Fruit fly (Drosophila melanogaster): ENCODE measurements around the gene CG6026.

Gene CG6026

DNA sequence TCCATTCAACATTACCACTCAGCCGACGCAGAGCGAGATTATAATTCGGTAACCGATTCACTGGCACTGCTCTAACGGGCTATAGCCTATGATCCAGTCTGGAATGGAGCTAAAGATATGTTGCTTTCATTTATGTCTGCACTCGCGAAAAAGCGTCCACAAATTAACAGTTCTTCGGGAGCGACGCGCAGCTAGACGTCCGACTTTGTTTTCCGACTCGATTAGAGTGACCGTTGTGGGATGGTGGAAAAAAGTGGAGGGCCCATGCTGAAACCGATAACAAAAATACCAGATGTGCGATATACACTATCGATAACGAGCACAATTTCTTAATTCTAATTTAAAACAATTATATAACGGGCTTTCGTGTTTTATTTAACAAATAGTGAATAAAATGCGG is 60.7 kb downstream of the CG6026 start, which contains the start of gene cdi (continued):
- no peak for TF ChIP-seq org-1 (GFP tag; optimal IDR thresholded peaks at IDR 0.05)
- TF ChIP-seq CG31365 (tag; optimal IDR thresholded peaks at IDR 0.05), result peak; percentile 3
- peak; percentile 21 for TF ChIP-seq MBD-R2 (GFP tag; IDR thresholded peaks at IDR 0.05)
- TF ChIP-seq rib (GFP tag; IDR thresholded peaks at IDR 0.05), result peak; percentile 28; the same call in 1 of the 2 replicates
- no peak for TF ChIP-seq pita (GFP tag; optimal IDR thresholded peaks at IDR 0.05)
- TF ChIP-seq wdn (GFP tag; IDR thresholded peaks at IDR 0.05), result no peak
- TF ChIP-seq Vsx1 (GFP tag; optimal IDR thresholded peaks at IDR 0.05), result no peak
- TF ChIP-seq ap (GFP tag; IDR thresholded peaks at IDR 0.05), result no peak
- no peak for TF ChIP-seq CG10147 (GFP tag; optimal IDR thresholded peaks at IDR 0.05)
- no peak for TF ChIP-seq gsb (GFP tag; IDR thresholded peaks at IDR 0.05)
- no peak for TF ChIP-seq CG30403 (GFP tag; optimal IDR thresholded peaks at IDR 0.05)
- no peak for TF ChIP-seq yki (optimal IDR thresholded peaks at IDR 0.05)
- TF ChIP-seq CG15479 (GFP tag; optimal IDR thresholded peaks at IDR 0.05), result no peak
- peak; percentile 51; the same call in 2 of the 3 replicates for TF ChIP-seq zen2 (GFP tag; IDR thresholded peaks at IDR 0.05; ENCODE audit: partially characterized antibody)
- peak; percentile 82 for TF ChIP-seq Bgb (GFP tag; IDR thresholded peaks at IDR 0.05; ENCODE audit: partially characterized antibody)
- TF ChIP-seq CG14050 (GFP tag; IDR thresholded peaks at IDR 0.05), result 0 out of 3 replicates have a peak, but pooled peaks have one; percentile 24
- no peak for TF ChIP-seq CG30020 (tag; optimal IDR thresholded peaks at IDR 0.05)
- peak; percentile 92 for TF ChIP-seq Med (GFP tag)
- no peak for TF ChIP-seq Abd-B (GFP tag; optimal IDR thresholded peaks at IDR 0.05)
- TF ChIP-seq CG33557 (GFP tag; optimal IDR thresholded peaks at IDR 0.05), result no peak
- TF ChIP-seq vvl (GFP tag; IDR thresholded peaks at IDR 0.05), result peak; percentile 60
- peak; percentile 81 for TF ChIP-seq BEAF-32 (GFP tag; optimal IDR thresholded peaks at IDR 0.05)
- TF ChIP-seq CG17802 (tag; optimal IDR thresholded peaks at IDR 0.05), result no peak
- TF ChIP-seq CG34376 (GFP tag; optimal IDR thresholded peaks at IDR 0.05), result peak; percentile 13
- no peak for TF ChIP-seq CG7271 (tag; optimal IDR thresholded peaks at IDR 0.05)
- TF ChIP-seq gce (GFP tag; IDR thresholded peaks at IDR 0.05), result no peak
- no peak for TF ChIP-seq CG7357 (GFP tag; IDR thresholded peaks at IDR 0.05)
- no peak for TF ChIP-seq eyg (GFP tag; optimal IDR thresholded peaks at IDR 0.05)
- TF ChIP-seq tup (GFP tag; optimal IDR thresholded peaks at IDR 0.05), result no peak
- peak; percentile 48; the same call in 1 of the 2 replicates for TF ChIP-seq CG2129 (GFP tag; IDR thresholded peaks at IDR 0.05; ENCODE audit: partially characterized antibody)
- no peak for TF ChIP-seq CG8089 (GFP tag; optimal IDR thresholded peaks at IDR 0.05)
- TF ChIP-seq HLH54F (GFP tag; optimal IDR thresholded peaks at IDR 0.05), result no peak
- peak; percentile 7 for TF ChIP-seq Sin3A (optimal IDR thresholded peaks at IDR 0.05)
- peak; percentile 57; the same call in 1 of the 2 replicates for TF ChIP-seq hbn (GFP tag; IDR thresholded peaks at IDR 0.05; ENCODE audit: partially characterized antibody)
- no peak for TF ChIP-seq CG2678 (tag; optimal IDR thresholded peaks at IDR 0.05)
- TF ChIP-seq pnt (GFP tag; optimal IDR thresholded peaks at IDR 0.05), result no peak
- no peak for TF ChIP-seq tio (GFP tag; optimal IDR thresholded peaks at IDR 0.05)
- peak; percentile 26; the same call in 1 of the 2 replicates for TF ChIP-seq E2f2 (GFP tag; IDR thresholded peaks at IDR 0.05)
- peak; percentile 10 for TF ChIP-seq sd (tag; optimal IDR thresholded peaks at IDR 0.05)
- TF ChIP-seq Scr (GFP tag; IDR thresholded peaks at IDR 0.05; ENCODE audit: partially characterized antibody), result peak; percentile 75
- no peak for TF ChIP-seq nerfin-1 (tag; optimal IDR thresholded peaks at IDR 0.05)
- no peak for TF ChIP-seq CG8281 (tag; optimal IDR thresholded peaks at IDR 0.05)
- no peak for TF ChIP-seq Oaz (GFP tag; IDR thresholded peaks at IDR 0.05)
- no peak for TF ChIP-seq CG10462 (GFP tag; optimal IDR thresholded peaks at IDR 0.05)
- TF ChIP-seq B-H2 (GFP tag; optimal IDR thresholded peaks at IDR 0.05), result peak; percentile 43
- no peak for TF ChIP-seq pho (GFP tag; optimal IDR thresholded peaks at IDR 0.05)
- TF ChIP-seq CG14710 (tag; optimal IDR thresholded peaks at IDR 0.05), result peak; percentile 25
- TF ChIP-seq Antp (GFP tag; optimal IDR thresholded peaks at IDR 0.05), result no peak
- TF ChIP-seq CG1832 (GFP tag; optimal IDR thresholded peaks at IDR 0.05), result no peak
- TF ChIP-seq CG32772 (GFP tag; IDR thresholded peaks at IDR 0.05), result 0 out of 2 replicates have a peak, but pooled peaks have one; percentile 25
- no peak for TF ChIP-seq CG16779 (GFP tag; IDR thresholded peaks at IDR 0.05)
